Fruit fly (Drosophila melanogaster) whole organism, prepupa: ENCODE results near the gene CG13894.

Experiments used
- Blimp-1 ChIP-seq: fragments of 200-800 bp; sonication (Bioruptor generic); optimal IDR thresholded peaks from 3 replicates; lab custom pipeline; 2017; ENCODE audit warnings: missing biosample characterization, missing genetic modification characterization, mild to moderate bottlenecking, moderate library complexity, missing genetic modification reagents
- CG10631 ChIP-seq: fragments of 200-800 bp; sonication (Bioruptor generic); optimal IDR thresholded peaks from 2 replicates; lab custom pipeline; 2016; ENCODE audit warnings: missing biosample characterization, missing genetic modification characterization
- CG10669 ChIP-seq: fragments of 200-800 bp; sonication (Bioruptor generic); optimal IDR thresholded peaks from 3 replicates; lab custom pipeline; 2018; ENCODE audit warnings: missing biosample characterization, mild to moderate bottlenecking, missing genetic modification characterization, moderate library complexity
- CG11294 ChIP-seq: fragments of 200-800 bp; sonication (Bioruptor generic); IDR thresholded peaks from 2 replicates; pipeline ENCODE4 v1.3.6; 2022; ENCODE audit warnings: missing biosample characterization, missing genetic modification characterization
- CG11762 ChIP-seq: fragments of 200-800 bp; sonication (Bioruptor generic); optimal IDR thresholded peaks from 3 replicates; lab custom pipeline; 2016; ENCODE audit warnings: missing biosample characterization, missing genetic modification characterization; ENCODE audit not compliant: insufficient read depth
- CG11902 ChIP-seq: fragments of 200-800 bp; sonication (Bioruptor generic); optimal IDR thresholded peaks from 3 replicates; lab custom pipeline; 2016; ENCODE audit warnings: missing biosample characterization, missing genetic modification characterization
- CG15336 ChIP-seq: fragments of 200-800 bp; sonication (Bioruptor generic); IDR thresholded peaks from 2 replicates; pipeline ENCODE4 v1.3.6; 2022; ENCODE audit warnings: missing biosample characterization, missing genetic modification characterization
- CG1621 ChIP-seq: fragments of 200-800 bp; sonication (Bioruptor generic); optimal IDR thresholded peaks from 3 replicates; lab custom pipeline; 2018; ENCODE audit warnings: missing biosample characterization, mild to moderate bottlenecking, missing genetic modification characterization
- CG16779 ChIP-seq: fragments of 200-800 bp; sonication (Bioruptor generic); optimal IDR thresholded peaks from 3 replicates; lab custom pipeline; 2017; ENCODE audit warnings: missing biosample characterization, mild to moderate bottlenecking, missing genetic modification characterization
- CG3032 ChIP-seq: fragments of 200-800 bp; optimal IDR thresholded peaks from 2 replicates; lab custom pipeline; 2019; ENCODE audit warnings: missing biosample characterization, mild to moderate bottlenecking, missing genetic modification characterization, moderate library complexity
- CG32006 ChIP-seq: fragments of 200-800 bp; sonication (Bioruptor generic); optimal IDR thresholded peaks from 3 replicates; lab custom pipeline; 2017; ENCODE audit warnings: missing biosample characterization, mild to moderate bottlenecking, missing genetic modification characterization
- CG3919 ChIP-seq: fragments of 200-800 bp; sonication (Bioruptor generic); optimal IDR thresholded peaks from 3 replicates; lab custom pipeline; 2016; ENCODE audit warnings: missing biosample characterization, missing genetic modification characterization
- CG4318 ChIP-seq: fragments of 200-800 bp; sonication (Bioruptor generic); optimal IDR thresholded peaks from 3 replicates; lab custom pipeline; 2017; ENCODE audit warnings: missing biosample characterization, mild to moderate bottlenecking, missing genetic modification characterization
- CG6163 ChIP-seq: fragments of 200-800 bp; sonication (Bioruptor generic); IDR thresholded peaks from 3 replicates; pipeline ENCODE4 v1.3.6; 2022; ENCODE audit warnings: missing biosample characterization, missing genetic modification characterization
- CG6276 ChIP-seq: fragments of 200-800 bp; sonication (Bioruptor generic); optimal IDR thresholded peaks from 2 replicates; lab custom pipeline; 2017; ENCODE audit warnings: missing biosample characterization, mild to moderate bottlenecking, missing genetic modification characterization
- CG6792 ChIP-seq: fragments of 200-800 bp; sonication (Bioruptor generic); optimal IDR thresholded peaks from 3 replicates; lab custom pipeline; 2016; ENCODE audit warnings: missing biosample characterization, missing genetic modification characterization
- CG6854 ChIP-seq: fragments of 200-800 bp; sonication (Bioruptor generic); optimal IDR thresholded peaks from 2 replicates; lab custom pipeline; 2017; ENCODE audit warnings: missing biosample characterization, mild to moderate bottlenecking, missing genetic modification characterization
- CG8119 ChIP-seq: fragments of 200-800 bp; sonication (Bioruptor generic); IDR thresholded peaks from 3 replicates; pipeline ENCODE4 v1.3.6; 2022; ENCODE audit warnings: missing biosample characterization, missing genetic modification characterization
- CG8319 ChIP-seq: fragments of 200-800 bp; sonication (Bioruptor generic); optimal IDR thresholded peaks from 3 replicates; lab custom pipeline; 2016; ENCODE audit warnings: missing biosample characterization, missing genetic modification characterization
- CG9139 ChIP-seq: fragments of 200-800 bp; sonication (Bioruptor generic); optimal IDR thresholded peaks from 3 replicates; lab custom pipeline; 2017; ENCODE audit warnings: missing biosample characterization, mild to moderate bottlenecking, missing genetic modification characterization
- Eip75B ChIP-seq: fragments of 200-800 bp; sonication (Bioruptor generic); optimal IDR thresholded peaks from 3 replicates; lab custom pipeline; 2016; ENCODE audit warnings: missing biosample characterization, missing genetic modification characterization
- Eip78C ChIP-seq: fragments of 200-800 bp; sonication (Bioruptor generic); peaks from one replicate; lab custom pipeline; 2016; ENCODE audit warnings: missing biosample characterization, missing genetic modification characterization
- Eip93F ChIP-seq: fragments of 200-800 bp; sonication (Bioruptor generic); optimal IDR thresholded peaks from 2 replicates; lab custom pipeline; 2016; ENCODE audit warnings: missing biosample characterization, mild to moderate bottlenecking, missing genetic modification characterization
- Ets96B ChIP-seq: fragments of 200-800 bp; optimal IDR thresholded peaks from 2 replicates; lab custom pipeline; 2019; ENCODE audit warnings: missing biosample characterization, mild to moderate bottlenecking, missing genetic modification characterization, moderate library complexity
- Gug ChIP-seq: fragments of 200-800 bp; sonication (Bioruptor generic); IDR thresholded peaks from 2 replicates; pipeline ENCODE4 v1.3.6; 2022; ENCODE audit warnings: missing biosample characterization, missing genetic modification characterization
- Hr38 ChIP-seq: sonication (Bioruptor generic); optimal IDR thresholded peaks from 2 replicates; lab custom pipeline; 2016; ENCODE audit warnings: missing biosample characterization, missing genetic modification characterization
- Hr39 ChIP-seq: fragments of 200-800 bp; sonication (Bioruptor generic); optimal IDR thresholded peaks from 2 replicates; lab custom pipeline; 2016; ENCODE audit warnings: missing biosample characterization, missing genetic modification characterization
- Hr4 ChIP-seq: fragments of 200-800 bp; sonication (Bioruptor generic); optimal IDR thresholded peaks from 3 replicates; lab custom pipeline; 2016; ENCODE audit warnings: missing biosample characterization, missing genetic modification characterization
- OdsH ChIP-seq: fragments of 200-800 bp; sonication (Bioruptor generic); optimal IDR thresholded peaks from 3 replicates; lab custom pipeline; 2016; ENCODE audit warnings: missing biosample characterization, missing genetic modification characterization
- Smox ChIP-seq: fragments of 200-800 bp; sonication (Bioruptor generic); optimal IDR thresholded peaks from 3 replicates; lab custom pipeline; 2016; ENCODE audit warnings: missing biosample characterization, missing genetic modification characterization
- Sox102F ChIP-seq: fragments of 200-800 bp; sonication (Bioruptor generic); optimal IDR thresholded peaks from 2 replicates; lab custom pipeline; 2016; ENCODE audit warnings: missing biosample characterization, mild to moderate bottlenecking, missing genetic modification characterization
- Sox14 ChIP-seq: fragments of 200-800 bp; sonication (Bioruptor generic); optimal IDR thresholded peaks from 3 replicates; lab custom pipeline; 2016; ENCODE audit warnings: missing biosample characterization, missing genetic modification characterization
- Sox15 ChIP-seq: fragments of 200-800 bp; sonication (Bioruptor generic); optimal IDR thresholded peaks from 3 replicates; lab custom pipeline; 2016; ENCODE audit warnings: missing biosample characterization, missing genetic modification characterization
- acj6 ChIP-seq: fragments of 200-800 bp; sonication (Bioruptor generic); optimal IDR thresholded peaks from 3 replicates; lab custom pipeline; 2016; ENCODE audit warnings: missing biosample characterization, missing genetic modification characterization
- cyc ChIP-seq: fragments of 200-800 bp; sonication (Bioruptor generic); optimal IDR thresholded peaks from 3 replicates; lab custom pipeline; 2016; ENCODE audit warnings: missing biosample characterization, missing genetic modification characterization
- dac ChIP-seq: fragments of 200-800 bp; sonication (Bioruptor generic); optimal IDR thresholded peaks from 2 replicates; lab custom pipeline; 2017; ENCODE audit warnings: missing biosample characterization, mild to moderate bottlenecking, missing genetic modification characterization
- dsx ChIP-seq: fragments of 200-800 bp; optimal IDR thresholded peaks from 3 replicates; lab custom pipeline; 2019; ENCODE audit warnings: missing biosample characterization, mild to moderate bottlenecking, missing genetic modification characterization, moderate library complexity; ENCODE audit not compliant: poor library complexity, severe bottlenecking
- eg ChIP-seq: fragments of 200-800 bp; sonication (Bioruptor generic); IDR thresholded peaks from 3 replicates; pipeline ENCODE4 v1.3.6; 2022; ENCODE audit warnings: missing biosample characterization, missing genetic modification characterization
- esn ChIP-seq: fragments of 200-800 bp; sonication (Bioruptor generic); optimal IDR thresholded peaks from 2 replicates; lab custom pipeline; 2016; ENCODE audit warnings: missing biosample characterization, mild to moderate bottlenecking, missing genetic modification characterization, moderate library complexity
- fd85E ChIP-seq: fragments of 200-800 bp; sonication (Bioruptor generic); optimal IDR thresholded peaks from 3 replicates; lab custom pipeline; 2016; ENCODE audit warnings: missing biosample characterization, missing genetic modification characterization
- fkh ChIP-seq: fragments of 200-800 bp; sonication (Bioruptor generic); optimal IDR thresholded peaks from 3 replicates; lab custom pipeline; 2017; ENCODE audit warnings: missing biosample characterization, mild to moderate bottlenecking, missing genetic modification characterization, moderate library complexity
- pdm3 ChIP-seq: fragments of 200-800 bp; sonication (Bioruptor generic); optimal IDR thresholded peaks from 3 replicates; lab custom pipeline; 2016; ENCODE audit warnings: missing biosample characterization, missing genetic modification characterization
- salr ChIP-seq, 2 experiments: fragments of 200-800 bp; sonication (Bioruptor generic); optimal IDR thresholded peaks; 3 replicates each; lab custom pipeline; 2016 to 2018; ENCODE audit warnings: missing biosample characterization in 2 of 2, missing genetic modification characterization in 2 of 2, mild to moderate bottlenecking in 1 of 2
- spab ChIP-seq: fragments of 200-800 bp; sonication (Bioruptor generic); optimal IDR thresholded peaks from 2 replicates; lab custom pipeline; 2017; ENCODE audit warnings: missing biosample characterization, mild to moderate bottlenecking, missing genetic modification characterization, missing genetic modification reagents
- svp ChIP-seq: fragments of 200-800 bp; sonication (Bioruptor generic); peaks from one replicate; lab custom pipeline; 2016; ENCODE audit warnings: missing biosample characterization, missing genetic modification characterization
- topi ChIP-seq: fragments of 200-800 bp; sonication (Bioruptor generic); optimal IDR thresholded peaks from 3 replicates; lab custom pipeline; 2016; ENCODE audit warnings: missing biosample characterization, missing genetic modification characterization
- vri ChIP-seq: fragments of 200-800 bp; sonication (Bioruptor generic); optimal IDR thresholded peaks from 3 replicates; lab custom pipeline; 2016; ENCODE audit warnings: missing biosample characterization, mild to moderate bottlenecking, missing genetic modification characterization

Gene CG13894

dm6 chr3L:698748-699367 is at the start of gene CG13894:
Gene CG13894 (minus strand): TSS chr3L:699144.
- peak; percentile 16 for TF ChIP-seq CG6792
- peak; percentile 47 for TF ChIP-seq fkh
- TF ChIP-seq Eip78C (GFP tag; lab: Kevin White, UChicago) = peak; percentile 40
- TF ChIP-seq esn (GFP tag; lab: Kevin White, UChicago) = no peak

DNA sequence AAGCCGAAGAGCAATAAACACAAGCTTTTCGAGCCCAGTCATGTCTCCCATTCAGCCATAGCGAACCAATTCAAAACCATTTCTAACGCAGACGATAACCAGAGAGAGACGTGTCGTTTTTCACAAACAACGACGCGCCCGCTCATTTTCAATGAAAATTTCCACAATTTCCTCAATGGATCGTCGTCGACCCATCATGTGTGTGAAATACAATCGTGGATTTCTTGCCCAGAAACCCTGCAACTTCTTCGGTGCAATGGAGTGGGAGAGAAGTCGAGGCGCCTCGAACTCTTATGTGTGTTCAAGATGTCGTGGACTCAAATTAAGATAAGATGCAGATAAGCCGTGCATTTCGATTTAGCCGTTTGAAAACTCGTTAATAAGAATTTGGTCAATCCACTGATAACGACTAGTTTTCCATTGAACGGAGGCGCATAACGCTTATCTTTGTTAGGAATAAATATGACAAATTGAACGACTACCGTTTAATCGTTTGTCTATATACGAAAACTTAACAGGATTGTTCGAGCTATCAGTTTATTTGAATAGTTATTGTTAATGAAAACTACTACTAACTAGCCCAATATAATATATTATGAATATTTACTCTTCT is 48.9 kb upstream of the CG13894 start:
- 0 out of 3 replicates have a peak, but pooled peaks have one; percentile 17 for TF ChIP-seq CG6163
- no peak for TF ChIP-seq Smox (GFP tag; lab: Kevin White, UChicago)

- TF ChIP-seq pdm3 (GFP tag; lab: Kevin White, UChicago) = peak; percentile 30
- peak; percentile 43 for TF ChIP-seq Ets96B (tag; lab: Kevin White, UChicago)
- no peak for TF ChIP-seq Hr38 (GFP tag; lab: Kevin White, UChicago)
- TF ChIP-seq CG11902 (GFP tag; lab: Kevin White, UChicago) = no peak
- peak; percentile 37 for TF ChIP-seq dsx (GFP tag; lab: Kevin White, UChicago)
- TF ChIP-seq CG16779 (tag; lab: Kevin White, UChicago) = no peak
- TF ChIP-seq Smox (GFP tag; lab: Kevin White, UChicago) = no peak
- TF ChIP-seq Eip75B = no peak
- no peak for TF ChIP-seq CG4318
- no peak for TF ChIP-seq eg (GFP tag; lab: Robert Waterston, UW)
- TF ChIP-seq CG6276 (GFP tag; lab: Kevin White, UChicago) = no peak
- no peak for TF ChIP-seq CG6854 (GFP tag; lab: Kevin White, UChicago)
- no peak for TF ChIP-seq Sox14
- no peak for TF ChIP-seq Gug (GFP tag; lab: Robert Waterston, UW)
- peak; percentile 33 for TF ChIP-seq svp (GFP tag; lab: Kevin White, UChicago)
- no peak for TF ChIP-seq CG6792
- TF ChIP-seq CG3919 (GFP tag; lab: Kevin White, UChicago) = no peak
- TF ChIP-seq CG32006 (GFP tag; lab: Kevin White, UChicago) = no peak
- no peak for TF ChIP-seq Sox102F (GFP tag; lab: Kevin White, UChicago)
- TF ChIP-seq Sox15 (GFP tag; lab: Kevin White, UChicago) = no peak
- TF ChIP-seq CG8319 (GFP tag; lab: Kevin White, UChicago) = no peak
- TF ChIP-seq vri (GFP tag; lab: Kevin White, UChicago) = no peak
- TF ChIP-seq CG10631 (GFP tag; lab: Kevin White, UChicago) = no peak
- no peak for TF ChIP-seq CG8119 (GFP tag; lab: Robert Waterston, UW)
- no peak for TF ChIP-seq topi
- TF ChIP-seq esn (GFP tag; lab: Kevin White, UChicago) = no peak
- TF ChIP-seq cyc (GFP tag; lab: Kevin White, UChicago) = no peak
- no peak for TF ChIP-seq Hr4
- no peak for TF ChIP-seq CG15336 (GFP tag; lab: Robert Waterston, UW)
- peak; percentile 10 for TF ChIP-seq spab (GFP tag; lab: Kevin White, UChicago)
- TF ChIP-seq Eip93F (GFP tag; lab: Kevin White, UChicago) = no peak
- TF ChIP-seq acj6 = peak; percentile 21
- TF ChIP-seq CG3032 (tag; lab: Kevin White, UChicago) = peak; percentile 8
- TF ChIP-seq dac = no peak
- no peak for TF ChIP-seq salr (GFP tag; optimal IDR thresholded peaks at IDR 0.05; lab: Kevin White, UChicago)
- TF ChIP-seq OdsH (GFP tag; lab: Kevin White, UChicago) = peak; percentile 29
- TF ChIP-seq CG10669 (GFP tag; lab: Kevin White, UChicago) = peak; percentile 34
- TF ChIP-seq Eip78C (GFP tag; lab: Kevin White, UChicago) = peak; percentile 42
- TF ChIP-seq Hr39 (GFP tag; lab: Kevin White, UChicago) = no peak
- no peak for TF ChIP-seq Blimp-1 (GFP tag; lab: Kevin White, UChicago)
- TF ChIP-seq fd85E (GFP tag; lab: Kevin White, UChicago) = no peak
- TF ChIP-seq CG11294 (GFP tag; lab: Robert Waterston, UW) = no peak
- TF ChIP-seq CG11762 (GFP tag; lab: Kevin White, UChicago) = no peak
- TF ChIP-seq CG9139 (GFP tag; lab: Kevin White, UChicago) = no peak
- TF ChIP-seq CG1621 (tag; lab: Kevin White, UChicago) = no peak
Measured at dm6 chr3L:747008-747407, 48.1 kb upstream of the CG13894 start.
